Fruit fly (Drosophila melanogaster) whole organism: ENCODE results near the gene sxe2.

Experiments used
- CG8478 ChIP-seq: fragments of >200 bp; optimal IDR thresholded peaks from 2 replicates; lab custom pipeline; 2018; ENCODE audit warnings: inconsistent platforms
- usp ChIP-seq: fragments of >200 bp; optimal IDR thresholded peaks from 2 replicates; lab custom pipeline; 2017; ENCODE audit warnings: missing biosample characterization, missing genetic modification characterization, mixed read lengths

DNA sequence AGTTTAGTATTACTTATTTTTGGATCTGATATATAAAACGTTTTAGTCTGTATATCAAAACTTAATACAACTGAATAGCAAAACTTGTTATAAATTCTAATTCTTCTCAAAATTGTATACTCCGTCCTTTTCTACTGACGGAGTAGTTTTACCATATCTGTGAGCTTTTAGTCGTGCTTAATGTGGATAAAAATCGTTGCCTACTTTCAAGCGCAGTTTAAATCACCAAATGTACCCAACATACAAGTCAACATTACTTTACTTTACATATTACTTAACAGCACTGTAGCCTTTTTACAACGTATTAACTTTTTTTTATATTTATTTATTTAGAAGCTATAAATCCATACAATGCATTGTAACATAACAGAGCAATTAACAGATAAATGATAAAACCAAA lies 42.8 kb upstream of the sxe2 start:
- no peak for TF ChIP-seq usp
- TF ChIP-seq CG8478 (lab: Kevin White, UChicago) = no peak
